Fruit fly (Drosophila melanogaster) whole organism, prepupa: ENCODE measurements around the gene elav.

Experiments used
- Blimp-1 ChIP-seq: fragments of 200-800 bp; sonication (Bioruptor generic); optimal IDR thresholded peaks from 3 replicates; lab custom pipeline; 2017; ENCODE audit warnings: missing biosample characterization, missing genetic modification characterization, mild to moderate bottlenecking, moderate library complexity, missing genetic modification reagents
- CG10631 ChIP-seq: fragments of 200-800 bp; sonication (Bioruptor generic); optimal IDR thresholded peaks from 2 replicates; lab custom pipeline; 2016; ENCODE audit warnings: missing biosample characterization, missing genetic modification characterization
- CG10669 ChIP-seq: fragments of 200-800 bp; sonication (Bioruptor generic); optimal IDR thresholded peaks from 3 replicates; lab custom pipeline; 2018; ENCODE audit warnings: missing biosample characterization, mild to moderate bottlenecking, missing genetic modification characterization, moderate library complexity
- CG11294 ChIP-seq: fragments of 200-800 bp; sonication (Bioruptor generic); IDR thresholded peaks from 2 replicates; pipeline ENCODE4 v1.3.6; 2022; ENCODE audit warnings: missing biosample characterization, missing genetic modification characterization
- CG15336 ChIP-seq: fragments of 200-800 bp; sonication (Bioruptor generic); IDR thresholded peaks from 2 replicates; pipeline ENCODE4 v1.3.6; 2022; ENCODE audit warnings: missing biosample characterization, missing genetic modification characterization
- CG1621 ChIP-seq: fragments of 200-800 bp; sonication (Bioruptor generic); optimal IDR thresholded peaks from 3 replicates; lab custom pipeline; 2018; ENCODE audit warnings: missing biosample characterization, mild to moderate bottlenecking, missing genetic modification characterization
- CG16779 ChIP-seq: fragments of 200-800 bp; sonication (Bioruptor generic); optimal IDR thresholded peaks from 3 replicates; lab custom pipeline; 2017; ENCODE audit warnings: missing biosample characterization, mild to moderate bottlenecking, missing genetic modification characterization
- CG3032 ChIP-seq: fragments of 200-800 bp; optimal IDR thresholded peaks from 2 replicates; lab custom pipeline; 2019; ENCODE audit warnings: missing biosample characterization, mild to moderate bottlenecking, missing genetic modification characterization, moderate library complexity
- CG31627 ChIP-seq: fragments of 200-800 bp; sonication (Bioruptor generic); optimal IDR thresholded peaks from 3 replicates; lab custom pipeline; 2016; ENCODE audit warnings: missing biosample characterization, missing genetic modification characterization
- CG32006 ChIP-seq: fragments of 200-800 bp; sonication (Bioruptor generic); optimal IDR thresholded peaks from 3 replicates; lab custom pipeline; 2017; ENCODE audit warnings: missing biosample characterization, mild to moderate bottlenecking, missing genetic modification characterization
- CG34406 ChIP-seq: fragments of 200-800 bp; sonication (Bioruptor generic); optimal IDR thresholded peaks from 3 replicates; lab custom pipeline; 2016; ENCODE audit warnings: missing biosample characterization, missing genetic modification characterization
- CG3919 ChIP-seq: fragments of 200-800 bp; sonication (Bioruptor generic); optimal IDR thresholded peaks from 3 replicates; lab custom pipeline; 2016; ENCODE audit warnings: missing biosample characterization, missing genetic modification characterization
- CG4318 ChIP-seq: fragments of 200-800 bp; sonication (Bioruptor generic); optimal IDR thresholded peaks from 3 replicates; lab custom pipeline; 2017; ENCODE audit warnings: missing biosample characterization, mild to moderate bottlenecking, missing genetic modification characterization
- CG6163 ChIP-seq: fragments of 200-800 bp; sonication (Bioruptor generic); IDR thresholded peaks from 3 replicates; pipeline ENCODE4 v1.3.6; 2022; ENCODE audit warnings: missing biosample characterization, missing genetic modification characterization
- CG6276 ChIP-seq: fragments of 200-800 bp; sonication (Bioruptor generic); optimal IDR thresholded peaks from 2 replicates; lab custom pipeline; 2017; ENCODE audit warnings: missing biosample characterization, mild to moderate bottlenecking, missing genetic modification characterization
- CG6792 ChIP-seq: fragments of 200-800 bp; sonication (Bioruptor generic); optimal IDR thresholded peaks from 3 replicates; lab custom pipeline; 2016; ENCODE audit warnings: missing biosample characterization, missing genetic modification characterization
- CG6854 ChIP-seq: fragments of 200-800 bp; sonication (Bioruptor generic); optimal IDR thresholded peaks from 2 replicates; lab custom pipeline; 2017; ENCODE audit warnings: missing biosample characterization, mild to moderate bottlenecking, missing genetic modification characterization
- CG7368 ChIP-seq: fragments of 200-800 bp; sonication (Bioruptor generic); optimal IDR thresholded peaks from 3 replicates; lab custom pipeline; 2016; ENCODE audit warnings: missing biosample characterization, missing genetic modification characterization
- CG8119 ChIP-seq: fragments of 200-800 bp; sonication (Bioruptor generic); IDR thresholded peaks from 3 replicates; pipeline ENCODE4 v1.3.6; 2022; ENCODE audit warnings: missing biosample characterization, missing genetic modification characterization
- CG8319 ChIP-seq: fragments of 200-800 bp; sonication (Bioruptor generic); optimal IDR thresholded peaks from 3 replicates; lab custom pipeline; 2016; ENCODE audit warnings: missing biosample characterization, missing genetic modification characterization
- CG8632 ChIP-seq: fragments of 200-800 bp; sonication (Bioruptor generic); optimal IDR thresholded peaks from 3 replicates; lab custom pipeline; 2016; ENCODE audit warnings: missing biosample characterization, missing genetic modification characterization
- CG9139 ChIP-seq: fragments of 200-800 bp; sonication (Bioruptor generic); optimal IDR thresholded peaks from 3 replicates; lab custom pipeline; 2017; ENCODE audit warnings: missing biosample characterization, mild to moderate bottlenecking, missing genetic modification characterization
- Eip75B ChIP-seq: fragments of 200-800 bp; sonication (Bioruptor generic); optimal IDR thresholded peaks from 3 replicates; lab custom pipeline; 2016; ENCODE audit warnings: missing biosample characterization, missing genetic modification characterization
- Eip78C ChIP-seq: fragments of 200-800 bp; sonication (Bioruptor generic); peaks from one replicate; lab custom pipeline; 2016; ENCODE audit warnings: missing biosample characterization, missing genetic modification characterization
- Eip93F ChIP-seq: fragments of 200-800 bp; sonication (Bioruptor generic); optimal IDR thresholded peaks from 2 replicates; lab custom pipeline; 2016; ENCODE audit warnings: missing biosample characterization, mild to moderate bottlenecking, missing genetic modification characterization
- Ets21C ChIP-seq: fragments of 200-800 bp; sonication (Bioruptor generic); optimal IDR thresholded peaks from 3 replicates; lab custom pipeline; 2016; ENCODE audit warnings: missing biosample characterization, missing genetic modification characterization
- Ets96B ChIP-seq: fragments of 200-800 bp; optimal IDR thresholded peaks from 2 replicates; lab custom pipeline; 2019; ENCODE audit warnings: missing biosample characterization, mild to moderate bottlenecking, missing genetic modification characterization, moderate library complexity
- Gug ChIP-seq: fragments of 200-800 bp; sonication (Bioruptor generic); IDR thresholded peaks from 2 replicates; pipeline ENCODE4 v1.3.6; 2022; ENCODE audit warnings: missing biosample characterization, missing genetic modification characterization
- Hr38 ChIP-seq: sonication (Bioruptor generic); optimal IDR thresholded peaks from 2 replicates; lab custom pipeline; 2016; ENCODE audit warnings: missing biosample characterization, missing genetic modification characterization
- Hr39 ChIP-seq: fragments of 200-800 bp; sonication (Bioruptor generic); optimal IDR thresholded peaks from 2 replicates; lab custom pipeline; 2016; ENCODE audit warnings: missing biosample characterization, missing genetic modification characterization
- Lpt ChIP-seq: fragments of 200-800 bp; sonication (Bioruptor generic); optimal IDR thresholded peaks from 3 replicates; lab custom pipeline; 2016; ENCODE audit warnings: missing biosample characterization, missing genetic modification characterization
- Met ChIP-seq: fragments of 200-800 bp; sonication (Bioruptor generic); optimal IDR thresholded peaks from 3 replicates; lab custom pipeline; 2016; ENCODE audit warnings: missing biosample characterization, missing genetic modification characterization
- OdsH ChIP-seq: fragments of 200-800 bp; sonication (Bioruptor generic); optimal IDR thresholded peaks from 3 replicates; lab custom pipeline; 2016; ENCODE audit warnings: missing biosample characterization, missing genetic modification characterization
- Sox14 ChIP-seq: fragments of 200-800 bp; sonication (Bioruptor generic); optimal IDR thresholded peaks from 3 replicates; lab custom pipeline; 2016; ENCODE audit warnings: missing biosample characterization, missing genetic modification characterization
- Sox15 ChIP-seq: fragments of 200-800 bp; sonication (Bioruptor generic); optimal IDR thresholded peaks from 3 replicates; lab custom pipeline; 2016; ENCODE audit warnings: missing biosample characterization, missing genetic modification characterization
- achi ChIP-seq: fragments of 200-800 bp; sonication (Bioruptor generic); optimal IDR thresholded peaks from 3 replicates; lab custom pipeline; 2016; ENCODE audit warnings: missing biosample characterization, missing genetic modification characterization
- acj6 ChIP-seq: fragments of 200-800 bp; sonication (Bioruptor generic); optimal IDR thresholded peaks from 3 replicates; lab custom pipeline; 2016; ENCODE audit warnings: missing biosample characterization, missing genetic modification characterization
- cyc ChIP-seq: fragments of 200-800 bp; sonication (Bioruptor generic); optimal IDR thresholded peaks from 3 replicates; lab custom pipeline; 2016; ENCODE audit warnings: missing biosample characterization, missing genetic modification characterization
- dsx ChIP-seq: fragments of 200-800 bp; optimal IDR thresholded peaks from 3 replicates; lab custom pipeline; 2019; ENCODE audit warnings: missing biosample characterization, mild to moderate bottlenecking, missing genetic modification characterization, moderate library complexity; ENCODE audit not compliant: poor library complexity, severe bottlenecking
- eg ChIP-seq: fragments of 200-800 bp; sonication (Bioruptor generic); IDR thresholded peaks from 3 replicates; pipeline ENCODE4 v1.3.6; 2022; ENCODE audit warnings: missing biosample characterization, missing genetic modification characterization
- esn ChIP-seq: fragments of 200-800 bp; sonication (Bioruptor generic); optimal IDR thresholded peaks from 2 replicates; lab custom pipeline; 2016; ENCODE audit warnings: missing biosample characterization, mild to moderate bottlenecking, missing genetic modification characterization, moderate library complexity
- fd59A ChIP-seq: fragments of 200-800 bp; sonication (Bioruptor generic); optimal IDR thresholded peaks from 2 replicates; lab custom pipeline; 2017; ENCODE audit warnings: missing biosample characterization, mild to moderate bottlenecking, missing genetic modification characterization, missing genetic modification reagents
- fd85E ChIP-seq: fragments of 200-800 bp; sonication (Bioruptor generic); optimal IDR thresholded peaks from 3 replicates; lab custom pipeline; 2016; ENCODE audit warnings: missing biosample characterization, missing genetic modification characterization
- lz ChIP-seq: fragments of 200-800 bp; sonication (Bioruptor generic); optimal IDR thresholded peaks from 3 replicates; lab custom pipeline; 2016; ENCODE audit warnings: missing biosample characterization, missing genetic modification characterization
- net ChIP-seq: fragments of 200-800 bp; sonication (Bioruptor generic); optimal IDR thresholded peaks from 3 replicates; lab custom pipeline; 2016; ENCODE audit warnings: missing biosample characterization, missing genetic modification characterization
- pdm3 ChIP-seq: fragments of 200-800 bp; sonication (Bioruptor generic); optimal IDR thresholded peaks from 3 replicates; lab custom pipeline; 2016; ENCODE audit warnings: missing biosample characterization, missing genetic modification characterization
- salr ChIP-seq, 2 experiments: fragments of 200-800 bp; sonication (Bioruptor generic); optimal IDR thresholded peaks; 3 replicates each; lab custom pipeline; 2016 to 2018; ENCODE audit warnings: missing biosample characterization in 2 of 2, missing genetic modification characterization in 2 of 2, mild to moderate bottlenecking in 1 of 2
- spab ChIP-seq: fragments of 200-800 bp; sonication (Bioruptor generic); optimal IDR thresholded peaks from 2 replicates; lab custom pipeline; 2017; ENCODE audit warnings: missing biosample characterization, mild to moderate bottlenecking, missing genetic modification characterization, missing genetic modification reagents
- ss ChIP-seq, 2 experiments: fragments of 200-800 bp; sonication (Bioruptor generic); optimal IDR thresholded peaks; 2 replicates in 1 of 2; 3 replicates in 1 of 2; lab custom pipeline; 2017 to 2018; ENCODE audit warnings: mild to moderate bottlenecking in 2 of 2, missing biosample characterization in 2 of 2, missing genetic modification characterization in 2 of 2, moderate library complexity in 1 of 2
- topi ChIP-seq: fragments of 200-800 bp; sonication (Bioruptor generic); optimal IDR thresholded peaks from 3 replicates; lab custom pipeline; 2016; ENCODE audit warnings: missing biosample characterization, missing genetic modification characterization
- vri ChIP-seq: fragments of 200-800 bp; sonication (Bioruptor generic); optimal IDR thresholded peaks from 3 replicates; lab custom pipeline; 2016; ENCODE audit warnings: missing biosample characterization, mild to moderate bottlenecking, missing genetic modification characterization

elav gene

dm6 chrX:523179-523851 is at the start of gene elav:
Gene elav (minus strand): TSS chrX:523226.
- TF ChIP-seq CG6854 = peak; percentile 98
- TF ChIP-seq Ets96B (tag; lab: Kevin White, UChicago) = peak; percentile 97
- TF ChIP-seq achi (GFP tag; lab: Kevin White, UChicago) = peak; percentile 97
- TF ChIP-seq CG32006 (GFP tag; lab: Kevin White, UChicago) = peak; percentile 98
- peak; percentile 97 for TF ChIP-seq CG8632 (GFP tag; lab: Kevin White, UChicago)
- TF ChIP-seq Sox14 = peak; percentile 98
- TF ChIP-seq spab = peak; percentile 97
- TF ChIP-seq OdsH = peak; percentile 98
- TF ChIP-seq Eip75B (GFP tag; lab: Kevin White, UChicago) = peak; percentile 98
- peak; percentile 96 for TF ChIP-seq Eip93F (GFP tag; lab: Kevin White, UChicago)
- peak; percentile 98 for TF ChIP-seq Lpt (GFP tag; lab: Kevin White, UChicago)
- TF ChIP-seq CG3919 (GFP tag; lab: Kevin White, UChicago) = peak; percentile 97
- peak; percentile 97 for TF ChIP-seq CG34406
- TF ChIP-seq ss (GFP tag; optimal IDR thresholded peaks at IDR 0.05; lab: Kevin White, UChicago) = peak; percentile 98
- peak; percentile 97 for TF ChIP-seq CG10669
- TF ChIP-seq CG8319 (GFP tag; lab: Kevin White, UChicago) = peak; percentile 97
- TF ChIP-seq Ets21C (GFP tag; lab: Kevin White, UChicago) = peak; percentile 95
- peak; percentile 94 for TF ChIP-seq CG1621 (tag; lab: Kevin White, UChicago)
- TF ChIP-seq CG6276 (GFP tag; lab: Kevin White, UChicago) = peak; percentile 98
- peak; percentile 95 for TF ChIP-seq Sox15
- TF ChIP-seq eg (GFP tag; lab: Robert Waterston, UW) = peak; percentile 98
- peak; percentile 98 for TF ChIP-seq net (GFP tag; lab: Kevin White, UChicago)
- peak; percentile 97 for TF ChIP-seq vri
- peak; percentile 98 for TF ChIP-seq pdm3 (GFP tag; lab: Kevin White, UChicago)
- TF ChIP-seq Met (GFP tag; lab: Kevin White, UChicago) = peak; percentile 99
- TF ChIP-seq fd85E (GFP tag; lab: Kevin White, UChicago) = peak; percentile 94
- TF ChIP-seq CG4318 (GFP tag; lab: Kevin White, UChicago) = peak; percentile 96
- TF ChIP-seq CG31627 = peak; percentile 97
- TF ChIP-seq Blimp-1 (GFP tag; lab: Kevin White, UChicago) = peak; percentile 93
- peak; percentile 98 for TF ChIP-seq acj6 (GFP tag; lab: Kevin White, UChicago)
- TF ChIP-seq topi = peak; percentile 98
- TF ChIP-seq Eip78C (GFP tag; lab: Kevin White, UChicago) = peak; percentile 99
- TF ChIP-seq CG3032 (tag; lab: Kevin White, UChicago) = peak; percentile 98
- peak; percentile 96 for TF ChIP-seq CG7368 (GFP tag; lab: Kevin White, UChicago)
- TF ChIP-seq fd59A = peak; percentile 97
- TF ChIP-seq cyc (GFP tag; lab: Kevin White, UChicago) = peak; percentile 97
- peak; percentile 98 for TF ChIP-seq CG6163 (GFP tag; lab: Robert Waterston, UW)
- TF ChIP-seq CG6792 (GFP tag; lab: Kevin White, UChicago) = peak; percentile 98
- peak; percentile 98 for TF ChIP-seq esn (GFP tag; lab: Kevin White, UChicago)
- TF ChIP-seq CG16779 = peak; percentile 97
- peak; percentile 99 for TF ChIP-seq CG15336 (GFP tag; lab: Robert Waterston, UW)
- peak; percentile 98 for TF ChIP-seq Gug (GFP tag; lab: Robert Waterston, UW)
- peak; percentile 13 for TF ChIP-seq Hr38 (GFP tag; lab: Kevin White, UChicago)
- TF ChIP-seq lz (GFP tag; lab: Kevin White, UChicago) = peak; percentile 98
- peak; percentile 97 for TF ChIP-seq CG10631
- TF ChIP-seq dsx = peak; percentile 96
- peak; percentile 96 for TF ChIP-seq Hr39
- peak; percentile 97 for TF ChIP-seq CG11294 (GFP tag; lab: Robert Waterston, UW)
- TF ChIP-seq salr (GFP tag; optimal IDR thresholded peaks at IDR 0.05; lab: Kevin White, UChicago) = peak; percentile 92 to 94
- TF ChIP-seq CG8119 = peak; percentile 99
- peak; percentile 96 for TF ChIP-seq CG9139 (GFP tag; lab: Kevin White, UChicago)
